Fruit fly (Drosophila melanogaster) whole organism, embryonic: ENCODE data around the gene Gr64a.

Experiments used
- CG1024 ChIP-seq: fragments of 200-800 bp; sonication (Bioruptor generic); IDR thresholded peaks from 2 replicates; pipeline ENCODE4 v1.3.6; 2022; ENCODE audit warnings: missing biosample characterization, missing genetic modification characterization
- CG11695 ChIP-seq: fragments of 200-800 bp; sonication (Bioruptor generic); IDR thresholded peaks from 3 replicates; pipeline ENCODE4 v1.3.6; 2022; ENCODE audit warnings: missing biosample characterization, missing genetic modification characterization
- CG12219 ChIP-seq: fragments of 200-800 bp; sonication (Bioruptor generic); optimal IDR thresholded peaks from 3 replicates; lab custom pipeline; 2018; ENCODE audit warnings: missing biosample characterization, mild to moderate bottlenecking, missing genetic modification characterization
- CG14014 ChIP-seq: fragments of 200-800 bp; sonication (Bioruptor generic); IDR thresholded peaks from 2 replicates; pipeline ENCODE4 v1.3.6; 2022; ENCODE audit warnings: missing biosample characterization, missing genetic modification characterization
- CG15011 ChIP-seq: fragments of 200-800 bp; sonication (Bioruptor generic); optimal IDR thresholded peaks from 3 replicates; lab custom pipeline; 2018; ENCODE audit warnings: missing biosample characterization, mild to moderate bottlenecking, missing genetic modification characterization
- CG2116 ChIP-seq: fragments of 200-800 bp; sonication (Bioruptor generic); optimal IDR thresholded peaks from 3 replicates; lab custom pipeline; 2018; ENCODE audit warnings: missing biosample characterization, mild to moderate bottlenecking, missing genetic modification characterization
- CG3847 ChIP-seq: fragments of 200-800 bp; sonication (Bioruptor generic); IDR thresholded peaks from 2 replicates; pipeline ENCODE4 v1.3.6; 2022; ENCODE audit warnings: missing biosample characterization, missing genetic modification characterization
- CG6813 ChIP-seq: fragments of 200-800 bp; sonication (Bioruptor generic); optimal IDR thresholded peaks from 2 replicates; lab custom pipeline; 2017; ENCODE audit warnings: missing biosample characterization, missing genetic modification characterization, mild to moderate bottlenecking, moderate library complexity, missing genetic modification reagents
- CG7271 ChIP-seq: fragments of 200-800 bp; sonication (Bioruptor generic); optimal IDR thresholded peaks from 2 replicates; lab custom pipeline; 2018; ENCODE audit warnings: missing biosample characterization, mild to moderate bottlenecking, missing genetic modification characterization, moderate library complexity
- CG9797 ChIP-seq: fragments of 200-800 bp; sonication (Bioruptor generic); optimal IDR thresholded peaks from 3 replicates; lab custom pipeline; 2018; ENCODE audit warnings: missing biosample characterization, mild to moderate bottlenecking, missing genetic modification characterization
- CoRest ChIP-seq: fragments of 200-800 bp; sonication (Bioruptor generic); optimal IDR thresholded peaks from 3 replicates; lab custom pipeline; 2018; ENCODE audit warnings: missing biosample characterization, mild to moderate bottlenecking, missing genetic modification characterization, moderate library complexity
- D ChIP-seq, 2 experiments: fragments of 200-800 bp in 1 of 2; fragments of >200 bp in 1 of 2; sonication (Bioruptor generic) in 1 of 2; optimal IDR thresholded peaks; 2 replicates in 1 of 2; 3 replicates in 1 of 2; lab custom pipeline; 2017; ENCODE audit warnings: mild to moderate bottlenecking in 1 of 2, missing biosample characterization in 1 of 2, missing genetic modification characterization in 1 of 2, missing genetic modification reagents in 1 of 2
- D19B ChIP-seq: fragments of 200-800 bp; sonication (Bioruptor generic); optimal IDR thresholded peaks from 2 replicates; lab custom pipeline; 2017; ENCODE audit warnings: missing biosample characterization, mild to moderate bottlenecking, missing genetic modification characterization
- Dbx ChIP-seq: fragments of 200-800 bp; sonication (Bioruptor generic); IDR thresholded peaks from 3 replicates; pipeline ENCODE4 v1.3.6; 2022; ENCODE audit warnings: missing biosample characterization, missing genetic modification characterization
- Drgx ChIP-seq: fragments of 200-800 bp; sonication (Bioruptor generic); IDR thresholded peaks from 2 replicates; pipeline ENCODE4 v1.3.6; 2022; ENCODE audit warnings: missing biosample characterization, missing genetic modification characterization
- Fer1 ChIP-seq: fragments of 200-800 bp; sonication (Bioruptor generic); optimal IDR thresholded peaks from 2 replicates; lab custom pipeline; 2017; ENCODE audit warnings: missing biosample characterization, mild to moderate bottlenecking, missing genetic modification characterization
- HLH4C ChIP-seq: fragments of 200-800 bp; sonication (Bioruptor generic); IDR thresholded peaks from 3 replicates; pipeline ENCODE4 v1.3.6; 2022; ENCODE audit warnings: missing biosample characterization, missing genetic modification characterization; ENCODE audit not compliant: partially characterized antibody
- MBD-R2 ChIP-seq: fragments of 200-800 bp; sonication (Bioruptor generic); IDR thresholded peaks from 2 replicates; pipeline ENCODE4 v1.3.6; 2022; ENCODE audit warnings: missing biosample characterization, missing genetic modification characterization
- Med ChIP-seq: fragments of 200-800 bp; sonication (Bioruptor generic); peaks from one replicate; lab custom pipeline; 2016; ENCODE audit warnings: missing biosample characterization, missing genetic modification characterization, mild to moderate bottlenecking, inconsistent platforms, moderate library complexity
- Meics ChIP-seq: fragments of 200-800 bp; sonication (Bioruptor generic); optimal IDR thresholded peaks from 2 replicates; lab custom pipeline; 2017; ENCODE audit warnings: missing biosample characterization, mild to moderate bottlenecking, missing genetic modification characterization
- NfI ChIP-seq: fragments of 200-800 bp; sonication (Bioruptor generic); optimal IDR thresholded peaks from 3 replicates; lab custom pipeline; 2018; ENCODE audit warnings: missing biosample characterization, mild to moderate bottlenecking, missing genetic modification characterization, moderate library complexity
- Optix ChIP-seq: fragments of 200-800 bp; sonication (Bioruptor generic); IDR thresholded peaks from 3 replicates; pipeline ENCODE4 v1.3.6; 2022; ENCODE audit warnings: missing biosample characterization, missing genetic modification characterization
- PHDP ChIP-seq: fragments of 200-800 bp; sonication (Bioruptor generic); optimal IDR thresholded peaks from 3 replicates; lab custom pipeline; 2018; ENCODE audit warnings: missing biosample characterization, mild to moderate bottlenecking, missing genetic modification characterization, moderate library complexity
- Scr ChIP-seq: fragments of 200-800 bp; sonication (Bioruptor generic); IDR thresholded peaks from 2 replicates; pipeline ENCODE4 v1.3.6; 2022; ENCODE audit warnings: missing biosample characterization, missing genetic modification characterization; ENCODE audit not compliant: partially characterized antibody
- Tbp ChIP-seq: fragments of >200 bp; optimal IDR thresholded peaks from 2 replicates; lab custom pipeline; 2018; ENCODE audit warnings: missing biosample characterization, missing genetic modification characterization
- YL-1 ChIP-seq: fragments of 200-800 bp; sonication (Bioruptor generic); optimal IDR thresholded peaks from 3 replicates; lab custom pipeline; 2017; ENCODE audit warnings: missing biosample characterization, mild to moderate bottlenecking, missing genetic modification characterization
- abd-A ChIP-seq: fragments of 200-800 bp; sonication (Bioruptor generic); optimal IDR thresholded peaks from 3 replicates; lab custom pipeline; 2019; ENCODE audit warnings: missing biosample characterization, mild to moderate bottlenecking, missing genetic modification characterization, moderate library complexity
- al ChIP-seq: fragments of 200-800 bp; sonication (Bioruptor generic); IDR thresholded peaks from 2 replicates; pipeline ENCODE4 v1.3.6; 2022; ENCODE audit warnings: missing biosample characterization, missing genetic modification characterization
- bab2 ChIP-seq: fragments of 200-800 bp; sonication (Bioruptor generic); optimal IDR thresholded peaks from 2 replicates; lab custom pipeline; 2016; ENCODE audit warnings: missing biosample characterization, missing genetic modification characterization
- bigmax ChIP-seq: fragments of 200-800 bp; sonication (Bioruptor generic); optimal IDR thresholded peaks from 2 replicates; lab custom pipeline; 2018; ENCODE audit warnings: missing biosample characterization, mild to moderate bottlenecking, missing genetic modification characterization
- br ChIP-seq: fragments of >200 bp; optimal IDR thresholded peaks from 2 replicates; lab custom pipeline; 2017
- cad ChIP-seq: fragments of >200 bp; optimal IDR thresholded peaks from 2 replicates; lab custom pipeline; 2017; ENCODE audit warnings: missing biosample characterization, missing genetic modification characterization
- chinmo ChIP-seq: fragments of 200-800 bp; sonication (Bioruptor generic); IDR thresholded peaks from 4 replicates; pipeline ENCODE4 v1.3.6; 2022; ENCODE audit warnings: missing biosample characterization, missing genetic modification characterization; ENCODE audit not compliant: partially characterized antibody
- crc ChIP-seq: fragments of 200-800 bp; sonication (Bioruptor generic); optimal IDR thresholded peaks from 2 replicates; lab custom pipeline; 2016; ENCODE audit warnings: missing biosample characterization, missing genetic modification characterization
- disco-r ChIP-seq: fragments of 200-800 bp; sonication (Bioruptor generic); optimal IDR thresholded peaks from 2 replicates; lab custom pipeline; 2016; ENCODE audit warnings: missing biosample characterization, missing genetic modification characterization
- dysf ChIP-seq: fragments of 200-800 bp; sonication (Bioruptor generic); IDR thresholded peaks from 3 replicates; pipeline ENCODE4 v1.3.6; 2022; ENCODE audit warnings: missing biosample characterization, missing genetic modification characterization
- hbn ChIP-seq: fragments of 200-800 bp; sonication (Bioruptor generic); IDR thresholded peaks from 2 replicates; pipeline ENCODE4 v1.3.6; 2022; ENCODE audit warnings: missing biosample characterization, missing genetic modification characterization; ENCODE audit not compliant: partially characterized antibody
- jing ChIP-seq: fragments of 200-800 bp; sonication (Bioruptor generic); optimal IDR thresholded peaks from 2 replicates; lab custom pipeline; 2018; ENCODE audit warnings: missing biosample characterization, mild to moderate bottlenecking, missing genetic modification characterization
- nerfin-1 ChIP-seq: fragments of 200-800 bp; sonication (Bioruptor generic); optimal IDR thresholded peaks from 3 replicates; lab custom pipeline; 2019; ENCODE audit warnings: missing biosample characterization, mild to moderate bottlenecking, missing genetic modification characterization, moderate library complexity
- nerfin-2 ChIP-seq: fragments of 200-800 bp; sonication (Bioruptor generic); IDR thresholded peaks from 2 replicates; pipeline ENCODE4 v1.3.6; 2022; ENCODE audit warnings: missing biosample characterization, missing genetic modification characterization; ENCODE audit not compliant: partially characterized antibody
- nom ChIP-seq: fragments of 200-800 bp; sonication (Bioruptor generic); optimal IDR thresholded peaks from 2 replicates; lab custom pipeline; 2017; ENCODE audit warnings: missing biosample characterization, missing genetic modification characterization, mild to moderate bottlenecking, moderate library complexity, missing genetic modification reagents
- otp ChIP-seq: fragments of 200-800 bp; sonication (Bioruptor generic); IDR thresholded peaks from 3 replicates; pipeline ENCODE4, ENCODE4 v1.3.6; 2022; ENCODE audit warnings: missing biosample characterization, missing genetic modification characterization
- pfk ChIP-seq: fragments of 200-800 bp; sonication (Bioruptor generic); optimal IDR thresholded peaks from 2 replicates; lab custom pipeline; 2018; ENCODE audit warnings: missing biosample characterization, mild to moderate bottlenecking, missing genetic modification characterization, moderate library complexity
- ranshi ChIP-seq: fragments of 200-800 bp; sonication (Bioruptor generic); IDR thresholded peaks from 2 replicates; pipeline ENCODE4 v1.3.6; 2022; ENCODE audit warnings: missing biosample characterization, missing genetic modification characterization
- schlank ChIP-seq: fragments of 200-800 bp; sonication (Bioruptor generic); optimal IDR thresholded peaks from 2 replicates; lab custom pipeline; 2018; ENCODE audit warnings: missing biosample characterization, mild to moderate bottlenecking, missing genetic modification characterization
- tio ChIP-seq: fragments of 200-800 bp; sonication (Bioruptor generic); optimal IDR thresholded peaks from 2 replicates; lab custom pipeline; 2017; ENCODE audit warnings: missing biosample characterization, missing genetic modification characterization, inconsistent platforms
- tna ChIP-seq: fragments of 200-800 bp; sonication (Bioruptor generic); IDR thresholded peaks from 2 replicates; pipeline ENCODE4 v1.3.6; 2022; ENCODE audit warnings: missing biosample characterization, missing genetic modification characterization; ENCODE audit not compliant: partially characterized antibody
- ttk ChIP-seq: fragments of 200-800 bp; sonication (Bioruptor generic); IDR thresholded peaks from 2 replicates; pipeline ENCODE4 v2.1.2; 2022; ENCODE audit warnings: missing biosample characterization, missing genetic modification characterization
- wdn ChIP-seq: fragments of 200-800 bp; sonication (Bioruptor generic); IDR thresholded peaks from 2 replicates; pipeline ENCODE4 v1.3.6; 2022; ENCODE audit warnings: missing biosample characterization, missing genetic modification characterization

Gene Gr64a

DNA sequence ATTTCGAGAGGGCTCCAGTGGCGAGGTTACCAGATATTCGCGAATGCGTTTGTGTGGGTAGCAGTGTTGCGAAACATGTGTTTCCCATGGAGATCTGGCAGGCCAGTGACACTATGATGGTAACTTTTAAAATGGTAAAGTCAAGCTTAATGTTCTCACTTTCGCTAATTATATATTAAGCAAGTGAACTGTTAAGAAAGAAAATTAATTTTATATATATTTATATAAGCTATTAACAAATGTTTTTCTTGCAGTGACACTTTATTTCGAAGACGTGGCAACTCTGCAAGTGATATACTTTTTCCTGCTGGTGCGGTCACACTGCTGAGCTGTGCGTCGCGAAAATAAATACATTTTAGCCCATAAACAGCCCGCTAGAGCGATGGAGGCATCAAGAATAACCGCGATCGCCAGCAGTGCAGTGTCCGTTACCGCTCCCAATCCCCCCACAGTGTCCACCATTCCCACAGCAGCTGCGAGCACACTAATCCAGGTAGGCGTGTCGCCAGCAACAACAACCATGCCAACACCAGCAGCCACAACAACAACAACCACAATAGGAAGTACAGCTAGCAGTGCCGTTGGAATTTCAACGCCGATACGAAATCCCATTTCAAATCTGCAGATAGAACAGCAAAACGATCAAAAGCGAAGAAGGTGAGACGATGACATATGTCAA is 13.8 kb downstream of the Gr64a start, which contains the start of the genes CG11593 and Rcd5 (continued):
- peak; percentile 80 for TF ChIP-seq ttk (GFP tag; lab: Robert Waterston, UW)
- peak; percentile 95 for TF ChIP-seq CG3847 (GFP tag; lab: Robert Waterston, UW)
- peak; percentile 86 for TF ChIP-seq CG14014 (GFP tag; lab: Robert Waterston, UW)
- TF ChIP-seq HLH4C: peak; percentile 45; the same call in 1 of the 3 replicates
- TF ChIP-seq CoRest (tag; lab: Kevin White, UChicago): peak; percentile 83
- no peak for TF ChIP-seq nom (GFP tag; lab: Kevin White, UChicago)
- no peak for TF ChIP-seq tna
- no peak for TF ChIP-seq Drgx (GFP tag; lab: Robert Waterston, UW)
- TF ChIP-seq CG2116 (GFP tag; lab: Kevin White, UChicago): peak; percentile 70
- peak; percentile 61 for TF ChIP-seq CG7271 (tag; lab: Kevin White, UChicago)
- TF ChIP-seq bab2 (GFP tag; lab: Kevin White, UChicago): peak; percentile 42
- TF ChIP-seq abd-A (tag; lab: Kevin White, UChicago): no peak
- no peak for TF ChIP-seq br (lab: Kevin White, UChicago)
- TF ChIP-seq nerfin-2: no peak
- TF ChIP-seq Dbx: peak; percentile 85
- TF ChIP-seq D19B (GFP tag; lab: Kevin White, UChicago): no peak
- no peak for TF ChIP-seq D (optimal IDR thresholded peaks at IDR 0.05; lab: Kevin White, UChicago)
- no peak for TF ChIP-seq D (GFP tag; optimal IDR thresholded peaks at IDR 0.05; lab: Kevin White, UChicago)
- TF ChIP-seq YL-1 (GFP tag; lab: Kevin White, UChicago): peak; percentile 92
- TF ChIP-seq wdn (GFP tag; lab: Robert Waterston, UW): peak; percentile 81
- peak; percentile 82 for TF ChIP-seq al
- no peak for TF ChIP-seq CG15011 (GFP tag; lab: Kevin White, UChicago)
- no peak for TF ChIP-seq disco-r (GFP tag; lab: Kevin White, UChicago)
- TF ChIP-seq Fer1 (GFP tag; lab: Kevin White, UChicago): no peak
- no peak for TF ChIP-seq cad (GFP tag; lab: Kevin White, UChicago)
- TF ChIP-seq bigmax (GFP tag; lab: Kevin White, UChicago): no peak
- no peak for TF ChIP-seq CG12219 (GFP tag; lab: Kevin White, UChicago)
- TF ChIP-seq jing (GFP tag; lab: Kevin White, UChicago): no peak
- no peak for TF ChIP-seq Med (GFP tag; lab: Kevin White, UChicago)
- TF ChIP-seq schlank (tag; lab: Kevin White, UChicago): no peak
- TF ChIP-seq chinmo (GFP tag; lab: Robert Waterston, UW): 0 out of 4 replicates have a peak, but pooled peaks have one; percentile 23
- no peak for TF ChIP-seq crc (GFP tag; lab: Kevin White, UChicago)
- no peak; the same call in 2 of the 3 replicates for TF ChIP-seq CG11695 (GFP tag; lab: Robert Waterston, UW)
- peak; percentile 58 for TF ChIP-seq Meics (GFP tag; lab: Kevin White, UChicago)
- peak; percentile 83 for TF ChIP-seq dysf (GFP tag; lab: Robert Waterston, UW)
- TF ChIP-seq hbn: no peak
- TF ChIP-seq CG1024 (GFP tag; lab: Robert Waterston, UW): no peak
- peak; percentile 86 for TF ChIP-seq MBD-R2
- TF ChIP-seq Optix (GFP tag; lab: Robert Waterston, UW): peak; percentile 76
- peak; percentile 82; the same call in 1 of the 2 replicates for TF ChIP-seq ranshi (GFP tag; lab: Robert Waterston, UW)
- TF ChIP-seq Scr (GFP tag; lab: Robert Waterston, UW): peak; percentile 28; the same call in 1 of the 2 replicates
- no peak for TF ChIP-seq otp (GFP tag; lab: Robert Waterston, UW)
- TF ChIP-seq tio (GFP tag; lab: Kevin White, UChicago): peak; percentile 47
- TF ChIP-seq Tbp: no peak
- peak; percentile 87 for TF ChIP-seq CG9797
- no peak for TF ChIP-seq PHDP (tag; lab: Kevin White, UChicago)
- no peak for TF ChIP-seq CG6813 (GFP tag; lab: Kevin White, UChicago)
- no peak for TF ChIP-seq NfI
- TF ChIP-seq nerfin-1 (tag; lab: Kevin White, UChicago): no peak
- TF ChIP-seq pfk (GFP tag; lab: Kevin White, UChicago): no peak
